Fruit fly (Drosophila melanogaster) whole organism, prepupa: Measurements from ENCODE around the gene Hsp110.

ENCODE experiments used
- Blimp-1 ChIP-seq: fragments of 200-800 bp; sonication (Bioruptor generic); optimal IDR thresholded peaks from 3 replicates; lab custom pipeline; 2017; ENCODE audit warnings: missing biosample characterization, missing genetic modification characterization, mild to moderate bottlenecking, moderate library complexity, missing genetic modification reagents
- CG10631 ChIP-seq: fragments of 200-800 bp; sonication (Bioruptor generic); optimal IDR thresholded peaks from 2 replicates; lab custom pipeline; 2016; ENCODE audit warnings: missing biosample characterization, missing genetic modification characterization
- CG10669 ChIP-seq: fragments of 200-800 bp; sonication (Bioruptor generic); optimal IDR thresholded peaks from 3 replicates; lab custom pipeline; 2018; ENCODE audit warnings: missing biosample characterization, mild to moderate bottlenecking, missing genetic modification characterization, moderate library complexity
- CG11294 ChIP-seq: fragments of 200-800 bp; sonication (Bioruptor generic); IDR thresholded peaks from 2 replicates; pipeline ENCODE4 v1.3.6; 2022; ENCODE audit warnings: missing biosample characterization, missing genetic modification characterization
- CG11902 ChIP-seq: fragments of 200-800 bp; sonication (Bioruptor generic); optimal IDR thresholded peaks from 3 replicates; lab custom pipeline; 2016; ENCODE audit warnings: missing biosample characterization, missing genetic modification characterization
- CG15336 ChIP-seq: fragments of 200-800 bp; sonication (Bioruptor generic); IDR thresholded peaks from 2 replicates; pipeline ENCODE4 v1.3.6; 2022; ENCODE audit warnings: missing biosample characterization, missing genetic modification characterization
- CG1621 ChIP-seq: fragments of 200-800 bp; sonication (Bioruptor generic); optimal IDR thresholded peaks from 3 replicates; lab custom pipeline; 2018; ENCODE audit warnings: missing biosample characterization, mild to moderate bottlenecking, missing genetic modification characterization
- CG16779 ChIP-seq: fragments of 200-800 bp; sonication (Bioruptor generic); optimal IDR thresholded peaks from 3 replicates; lab custom pipeline; 2017; ENCODE audit warnings: missing biosample characterization, mild to moderate bottlenecking, missing genetic modification characterization
- CG3032 ChIP-seq: fragments of 200-800 bp; optimal IDR thresholded peaks from 2 replicates; lab custom pipeline; 2019; ENCODE audit warnings: missing biosample characterization, mild to moderate bottlenecking, missing genetic modification characterization, moderate library complexity
- CG31627 ChIP-seq: fragments of 200-800 bp; sonication (Bioruptor generic); optimal IDR thresholded peaks from 3 replicates; lab custom pipeline; 2016; ENCODE audit warnings: missing biosample characterization, missing genetic modification characterization
- CG32006 ChIP-seq: fragments of 200-800 bp; sonication (Bioruptor generic); optimal IDR thresholded peaks from 3 replicates; lab custom pipeline; 2017; ENCODE audit warnings: missing biosample characterization, mild to moderate bottlenecking, missing genetic modification characterization
- CG3919 ChIP-seq: fragments of 200-800 bp; sonication (Bioruptor generic); optimal IDR thresholded peaks from 3 replicates; lab custom pipeline; 2016; ENCODE audit warnings: missing biosample characterization, missing genetic modification characterization
- CG6163 ChIP-seq: fragments of 200-800 bp; sonication (Bioruptor generic); IDR thresholded peaks from 3 replicates; pipeline ENCODE4 v1.3.6; 2022; ENCODE audit warnings: missing biosample characterization, missing genetic modification characterization
- CG6276 ChIP-seq: fragments of 200-800 bp; sonication (Bioruptor generic); optimal IDR thresholded peaks from 2 replicates; lab custom pipeline; 2017; ENCODE audit warnings: missing biosample characterization, mild to moderate bottlenecking, missing genetic modification characterization
- CG6792 ChIP-seq: fragments of 200-800 bp; sonication (Bioruptor generic); optimal IDR thresholded peaks from 3 replicates; lab custom pipeline; 2016; ENCODE audit warnings: missing biosample characterization, missing genetic modification characterization
- CG6808 ChIP-seq: fragments of 200-800 bp; sonication (Bioruptor generic); optimal IDR thresholded peaks from 3 replicates; lab custom pipeline; 2017; ENCODE audit warnings: missing biosample characterization, missing genetic modification characterization, mild to moderate bottlenecking, moderate library complexity, missing genetic modification reagents
- CG6854 ChIP-seq: fragments of 200-800 bp; sonication (Bioruptor generic); optimal IDR thresholded peaks from 2 replicates; lab custom pipeline; 2017; ENCODE audit warnings: missing biosample characterization, mild to moderate bottlenecking, missing genetic modification characterization
- CG8119 ChIP-seq: fragments of 200-800 bp; sonication (Bioruptor generic); IDR thresholded peaks from 3 replicates; pipeline ENCODE4 v1.3.6; 2022; ENCODE audit warnings: missing biosample characterization, missing genetic modification characterization
- CG8632 ChIP-seq: fragments of 200-800 bp; sonication (Bioruptor generic); optimal IDR thresholded peaks from 3 replicates; lab custom pipeline; 2016; ENCODE audit warnings: missing biosample characterization, missing genetic modification characterization
- CG9139 ChIP-seq: fragments of 200-800 bp; sonication (Bioruptor generic); optimal IDR thresholded peaks from 3 replicates; lab custom pipeline; 2017; ENCODE audit warnings: missing biosample characterization, mild to moderate bottlenecking, missing genetic modification characterization
- Eip75B ChIP-seq: fragments of 200-800 bp; sonication (Bioruptor generic); optimal IDR thresholded peaks from 3 replicates; lab custom pipeline; 2016; ENCODE audit warnings: missing biosample characterization, missing genetic modification characterization
- Eip78C ChIP-seq: fragments of 200-800 bp; sonication (Bioruptor generic); peaks from one replicate; lab custom pipeline; 2016; ENCODE audit warnings: missing biosample characterization, missing genetic modification characterization
- Ets21C ChIP-seq: fragments of 200-800 bp; sonication (Bioruptor generic); optimal IDR thresholded peaks from 3 replicates; lab custom pipeline; 2016; ENCODE audit warnings: missing biosample characterization, missing genetic modification characterization
- Gug ChIP-seq: fragments of 200-800 bp; sonication (Bioruptor generic); IDR thresholded peaks from 2 replicates; pipeline ENCODE4 v1.3.6; 2022; ENCODE audit warnings: missing biosample characterization, missing genetic modification characterization
- Hr38 ChIP-seq: sonication (Bioruptor generic); optimal IDR thresholded peaks from 2 replicates; lab custom pipeline; 2016; ENCODE audit warnings: missing biosample characterization, missing genetic modification characterization
- Lpt ChIP-seq: fragments of 200-800 bp; sonication (Bioruptor generic); optimal IDR thresholded peaks from 3 replicates; lab custom pipeline; 2016; ENCODE audit warnings: missing biosample characterization, missing genetic modification characterization
- Met ChIP-seq: fragments of 200-800 bp; sonication (Bioruptor generic); optimal IDR thresholded peaks from 3 replicates; lab custom pipeline; 2016; ENCODE audit warnings: missing biosample characterization, missing genetic modification characterization
- Sox14 ChIP-seq: fragments of 200-800 bp; sonication (Bioruptor generic); optimal IDR thresholded peaks from 3 replicates; lab custom pipeline; 2016; ENCODE audit warnings: missing biosample characterization, missing genetic modification characterization
- Sox15 ChIP-seq: fragments of 200-800 bp; sonication (Bioruptor generic); optimal IDR thresholded peaks from 3 replicates; lab custom pipeline; 2016; ENCODE audit warnings: missing biosample characterization, missing genetic modification characterization
- achi ChIP-seq: fragments of 200-800 bp; sonication (Bioruptor generic); optimal IDR thresholded peaks from 3 replicates; lab custom pipeline; 2016; ENCODE audit warnings: missing biosample characterization, missing genetic modification characterization
- acj6 ChIP-seq: fragments of 200-800 bp; sonication (Bioruptor generic); optimal IDR thresholded peaks from 3 replicates; lab custom pipeline; 2016; ENCODE audit warnings: missing biosample characterization, missing genetic modification characterization
- dsx ChIP-seq: fragments of 200-800 bp; optimal IDR thresholded peaks from 3 replicates; lab custom pipeline; 2019; ENCODE audit warnings: missing biosample characterization, mild to moderate bottlenecking, missing genetic modification characterization, moderate library complexity; ENCODE audit not compliant: poor library complexity, severe bottlenecking
- eg ChIP-seq: fragments of 200-800 bp; sonication (Bioruptor generic); IDR thresholded peaks from 3 replicates; pipeline ENCODE4 v1.3.6; 2022; ENCODE audit warnings: missing biosample characterization, missing genetic modification characterization
- esn ChIP-seq: fragments of 200-800 bp; sonication (Bioruptor generic); optimal IDR thresholded peaks from 2 replicates; lab custom pipeline; 2016; ENCODE audit warnings: missing biosample characterization, mild to moderate bottlenecking, missing genetic modification characterization, moderate library complexity
- fd85E ChIP-seq: fragments of 200-800 bp; sonication (Bioruptor generic); optimal IDR thresholded peaks from 3 replicates; lab custom pipeline; 2016; ENCODE audit warnings: missing biosample characterization, missing genetic modification characterization
- net ChIP-seq: fragments of 200-800 bp; sonication (Bioruptor generic); optimal IDR thresholded peaks from 3 replicates; lab custom pipeline; 2016; ENCODE audit warnings: missing biosample characterization, missing genetic modification characterization
- pdm3 ChIP-seq: fragments of 200-800 bp; sonication (Bioruptor generic); optimal IDR thresholded peaks from 3 replicates; lab custom pipeline; 2016; ENCODE audit warnings: missing biosample characterization, missing genetic modification characterization
- salr ChIP-seq, 2 experiments: fragments of 200-800 bp; sonication (Bioruptor generic); optimal IDR thresholded peaks; 3 replicates each; lab custom pipeline; 2016 to 2018; ENCODE audit warnings: missing biosample characterization in 2 of 2, missing genetic modification characterization in 2 of 2, mild to moderate bottlenecking in 1 of 2
- spab ChIP-seq: fragments of 200-800 bp; sonication (Bioruptor generic); optimal IDR thresholded peaks from 2 replicates; lab custom pipeline; 2017; ENCODE audit warnings: missing biosample characterization, mild to moderate bottlenecking, missing genetic modification characterization, missing genetic modification reagents
- svp ChIP-seq: fragments of 200-800 bp; sonication (Bioruptor generic); peaks from one replicate; lab custom pipeline; 2016; ENCODE audit warnings: missing biosample characterization, missing genetic modification characterization
- topi ChIP-seq: fragments of 200-800 bp; sonication (Bioruptor generic); optimal IDR thresholded peaks from 3 replicates; lab custom pipeline; 2016; ENCODE audit warnings: missing biosample characterization, missing genetic modification characterization
- vri ChIP-seq: fragments of 200-800 bp; sonication (Bioruptor generic); optimal IDR thresholded peaks from 3 replicates; lab custom pipeline; 2016; ENCODE audit warnings: missing biosample characterization, mild to moderate bottlenecking, missing genetic modification characterization

Gene Hsp110

dm6 chr3L:14083283-14083682, 46.5 kb downstream of the Hsp110 start, which contains the start of gene CG8100 (continued):
- TF ChIP-seq net (GFP tag; lab: Kevin White, UChicago) (peak; percentile 29), CG31627 (GFP tag; lab: Kevin White, UChicago) (peak; percentile 55), Lpt (GFP tag; lab: Kevin White, UChicago) (no peak), CG6854 (GFP tag; lab: Kevin White, UChicago) (no peak), vri (GFP tag; lab: Kevin White, UChicago) (peak; percentile 52), CG6276 (GFP tag; lab: Kevin White, UChicago) (peak; percentile 66), acj6 (GFP tag; lab: Kevin White, UChicago) (peak; percentile 47), CG15336 (no peak; the same call in none of the 2 replicates), CG3919 (GFP tag; lab: Kevin White, UChicago) (peak; percentile 64), dsx (no peak), pdm3 (GFP tag; lab: Kevin White, UChicago) (peak; percentile 60), CG8632 (GFP tag; lab: Kevin White, UChicago) (peak; percentile 37), CG10631 (GFP tag; lab: Kevin White, UChicago) (peak; percentile 29), CG8119 (GFP tag; lab: Robert Waterston, UW) (peak; percentile 54; the same call in 1 of the 3 replicates), Ets21C (GFP tag; lab: Kevin White, UChicago) (peak; percentile 35), svp (peak; percentile 99), esn (GFP tag; lab: Kevin White, UChicago) (peak; percentile 78), CG3032 (tag; lab: Kevin White, UChicago) (no peak), achi (GFP tag; lab: Kevin White, UChicago) (peak; percentile 53), salr (GFP tag; optimal IDR thresholded peaks at IDR 0.05; lab: Kevin White, UChicago) (no peak), Blimp-1 (GFP tag; lab: Kevin White, UChicago) (peak; percentile 14), CG32006 (GFP tag; lab: Kevin White, UChicago) (peak; percentile 72), CG11902 (GFP tag; lab: Kevin White, UChicago) (peak; percentile 40), fd85E (GFP tag; lab: Kevin White, UChicago) (no peak), CG1621 (tag; lab: Kevin White, UChicago) (no peak), Eip75B (GFP tag; lab: Kevin White, UChicago) (peak; percentile 63), topi (GFP tag; lab: Kevin White, UChicago) (peak; percentile 81), Gug (GFP tag; lab: Robert Waterston, UW) (peak; percentile 44; the same call in 1 of the 2 replicates), Met (peak; percentile 78), CG16779 (tag; lab: Kevin White, UChicago) (no peak), spab (peak; percentile 52), eg (GFP tag; lab: Robert Waterston, UW) (no peak; the same call in 2 of the 3 replicates), CG6163 (GFP tag; lab: Robert Waterston, UW) (peak; percentile 72), CG9139 (no peak), CG6808 (GFP tag; lab: Kevin White, UChicago) (peak; percentile 46), CG6792 (GFP tag; lab: Kevin White, UChicago) (peak; percentile 57), Sox15 (GFP tag; lab: Kevin White, UChicago) (peak; percentile 5), CG10669 (peak; percentile 70), CG11294 (GFP tag; lab: Robert Waterston, UW) (no peak), Eip78C (peak; percentile 88), Hr38 (GFP tag; lab: Kevin White, UChicago) (no peak), Sox14 (GFP tag; lab: Kevin White, UChicago) (peak; percentile 67)

- peak; percentile 39 for TF ChIP-seq Eip78C
- TF ChIP-seq svp, result peak; percentile 62
- no peak for TF ChIP-seq Hr38 (GFP tag; lab: Kevin White, UChicago)
- peak; percentile 5 for TF ChIP-seq Met
Observed at dm6 chr3L:14086225-14086624, 49.4 kb downstream of the Hsp110 start.
